Worm (Caenorhabditis elegans): ENCODE measurements around the gene ttr-7.

ce11 chrIII:640198-640803 is 34.5 kb downstream of the ttr-7 start, which contains the start of the genes tag-266 and tag-267:
- TF ChIP-seq pha-4 (tag; optimal IDR thresholded peaks at IDR 0.05) (no peak), unc-42 (tag; optimal IDR thresholded peaks at IDR 0.05) (peak; percentile 66), elt-4 (tag; optimal IDR thresholded peaks at IDR 0.05) (no peak), hlh-30 (tag; optimal IDR thresholded peaks at IDR 0.05; ENCODE audit: insufficient read depth) (no peak), C08G9.2 (tag; optimal IDR thresholded peaks at IDR 0.05) (peak; percentile 84), nfya-1 (tag; optimal IDR thresholded peaks at IDR 0.05) (peak; percentile 19), tbx-2 (tag; optimal IDR thresholded peaks at IDR 0.05) (peak; percentile 92), ama-1 (optimal IDR thresholded peaks at IDR 0.05) (no peak), tbx-7 (tag; optimal IDR thresholded peaks at IDR 0.05) (peak; percentile 87)
